Worm (Caenorhabditis elegans) whole organism, L4/young adult: ENCODE data around the gene C06H5.13.
"Not testable (repeated sequence)": the region's sequence is repeated elsewhere in the genome, so short reads cannot be mapped to it uniquely, and the experiment has no call there.

ENCODE experiments used
- W03F9.2 ChIP-seq: fragments of 150-350 bp; optimal IDR thresholded peaks from 2 replicates; lab custom pipeline; 2014; ENCODE audit warnings: missing biosample characterization, missing genetic modification characterization
- dao-5 ChIP-seq: sonication (generic microtip); optimal IDR thresholded peaks from 2 replicates; lab custom pipeline; 2016; ENCODE audit warnings: missing genotype, missing genetic modification characterization, moderate library complexity, missing compliant biosample characterization
- him-1 ChIP-seq: sonication (generic microtip); optimal IDR thresholded peaks from 2 replicates; lab custom pipeline; 2016; ENCODE audit warnings: missing genotype, missing genetic modification reagents, missing genetic modification characterization, missing compliant biosample characterization

The C06H5.13 gene

ce11 chrV:17905765-17906164 lies 8.2 kb upstream of the C06H5.13 start:
- no peak for TF ChIP-seq him-1
- TF ChIP-seq W03F9.2 (tag; lab: Kevin White, UChicago): no peak
- TF ChIP-seq dao-5 (tag; lab: Kevin White, UChicago): no peak

- not testable (repeated sequence) for TF ChIP-seq W03F9.2 (tag; lab: Kevin White, UChicago); him-1; dao-5 (tag; lab: Kevin White, UChicago)
These were observed 6.3 kb upstream of the C06H5.13 start, which contains the start of gene C06H5.14 for ce11 chrV:17903829-17904228. C06H5.14 (plus strand) TSS chrV:17904129.

ce11 chrV:17899503-17899902 lies 2.0 kb upstream of the C06H5.13 start, which contains the start of gene fbxa-157:
fbxa-157 (plus strand) TSS chrV:17899803.
- no peak for TF ChIP-seq W03F9.2 (tag; lab: Kevin White, UChicago)
- no peak for TF ChIP-seq dao-5 (tag; lab: Kevin White, UChicago)
- TF ChIP-seq him-1: no peak

- TF ChIP-seq dao-5 (tag; lab: Kevin White, UChicago) (no peak), W03F9.2 (tag; lab: Kevin White, UChicago) (no peak), him-1 (no peak)
These were observed 701 bp downstream of the C06H5.13 start, which contains the start of gene fbxa-156 for ce11 chrV:17896736-17897353. fbxa-156 (minus strand) TSS chrV:17896786.

- not testable (repeated sequence) for TF ChIP-seq W03F9.2 (tag; lab: Kevin White, UChicago); him-1; dao-5 (tag; lab: Kevin White, UChicago)
These were observed 3.1 kb downstream of the C06H5.13 start, which contains the start of gene C06H5.12 for ce11 chrV:17894485-17894884. C06H5.12 (plus strand) TSS chrV:17894785.

ce11 chrV:17893959-17894358 lies 3.6 kb downstream of the C06H5.13 start, which contains the start of gene C06H5.11:
C06H5.11 (minus strand) TSS chrV:17894059.
- not testable (repeated sequence) for TF ChIP-seq him-1; W03F9.2 (tag; lab: Kevin White, UChicago); dao-5 (tag; lab: Kevin White, UChicago)

ce11 chrV:17891317-17891716 lies 6.2 kb downstream of the C06H5.13 start:
- TF ChIP-seq dao-5 (tag; lab: Kevin White, UChicago): no peak
- TF ChIP-seq W03F9.2 (tag; lab: Kevin White, UChicago): no peak
- no peak for TF ChIP-seq him-1

ce11 chrV:17888939-17889338 lies 8.6 kb downstream of the C06H5.13 start, which contains the start of gene C06H5.6:
C06H5.6 (minus strand) TSS chrV:17888984.
- no peak for TF ChIP-seq him-1
- no peak for TF ChIP-seq dao-5 (tag; lab: Kevin White, UChicago)

ce11 chrV:17871049-17871448 lies 26.5 kb downstream of the C06H5.13 start, which contains the start of gene phf-14:
phf-14 (plus strand) TSS chrV:17871393.
- TF ChIP-seq W03F9.2 (tag; lab: Kevin White, UChicago): peak; percentile 76
- TF ChIP-seq him-1: no peak

- no peak for TF ChIP-seq W03F9.2 (tag; lab: Kevin White, UChicago)
- TF ChIP-seq him-1: no peak
- no peak for TF ChIP-seq dao-5 (tag; lab: Kevin White, UChicago)
These were observed 27.0 kb downstream of the C06H5.13 start, which contains the start of gene csn-1 for ce11 chrV:17870569-17870968. csn-1 (minus strand) TSS chrV:17870651.

- not testable (repeated sequence) for TF ChIP-seq W03F9.2 (tag; lab: Kevin White, UChicago); him-1; dao-5 (tag; lab: Kevin White, UChicago)
These were observed 32.2 kb downstream of the C06H5.13 start, which contains the start of gene Y59A8A.8 for ce11 chrV:17865309-17865708. Y59A8A.8 (plus strand) TSS chrV:17865609.

ce11 chrV:17859519-17859918 lies 38.0 kb downstream of the C06H5.13 start:
- TF ChIP-seq W03F9.2 (tag; lab: Kevin White, UChicago): no peak
- no peak for TF ChIP-seq him-1
- no peak for TF ChIP-seq dao-5 (tag; lab: Kevin White, UChicago)

ce11 chrV:17859065-17859464 lies 38.5 kb downstream of the C06H5.13 start:
- TF ChIP-seq him-1: no peak

ce11 chrV:17857901-17858300 lies 39.6 kb downstream of the C06H5.13 start:
- TF ChIP-seq W03F9.2 (tag; lab: Kevin White, UChicago): no peak
- TF ChIP-seq him-1: peak; percentile 71

ce11 chrV:17855889-17856288 lies 41.7 kb downstream of the C06H5.13 start, which contains the start of gene tcc-1:
tcc-1 (minus strand) TSS chrV:17855989.
- TF ChIP-seq him-1 (no peak), W03F9.2 (tag; lab: Kevin White, UChicago) (no peak), dao-5 (tag; lab: Kevin White, UChicago) (no peak)
